Fruit fly (Drosophila melanogaster) whole organism, adult: ENCODE data around the gene Syn.

Source experiments
- CG11617 ChIP-seq: fragments of 200-800 bp; sonication (Bioruptor generic); optimal IDR thresholded peaks from 2 replicates; lab custom pipeline; 2017; ENCODE audit warnings: mild to moderate bottlenecking, missing biosample characterization, missing genetic modification reagents, missing genetic modification characterization
- CG12768 ChIP-seq: fragments of 200-800 bp; sonication (Bioruptor generic); optimal IDR thresholded peaks from 2 replicates; lab custom pipeline; 2017; ENCODE audit warnings: missing biosample characterization, missing genetic modification characterization, mild to moderate bottlenecking, moderate library complexity, missing genetic modification reagents
- CG14711 ChIP-seq: fragments of 200-800 bp; sonication (Bioruptor generic); optimal IDR thresholded peaks from 2 replicates; lab custom pipeline; 2018; ENCODE audit warnings: missing biosample characterization, mild to moderate bottlenecking, missing genetic modification characterization, moderate library complexity
- CG1620 ChIP-seq: fragments of 200-800 bp; sonication (Bioruptor generic); optimal IDR thresholded peaks from 2 replicates; lab custom pipeline; 2016; ENCODE audit warnings: missing biosample characterization, missing genetic modification characterization
- CG33017 ChIP-seq: fragments of 200-800 bp; sonication (Bioruptor generic); optimal IDR thresholded peaks from 2 replicates; lab custom pipeline; 2018; ENCODE audit warnings: missing biosample characterization, mild to moderate bottlenecking, missing genetic modification characterization, moderate library complexity
- CG5204 ChIP-seq: fragments of 200-800 bp; sonication (Bioruptor generic); optimal IDR thresholded peaks from 2 replicates; lab custom pipeline; 2016; ENCODE audit warnings: missing biosample characterization, missing genetic modification characterization
- CG7045 ChIP-seq: fragments of 200-800 bp; sonication (Bioruptor generic); optimal IDR thresholded peaks from 2 replicates; lab custom pipeline; 2017; ENCODE audit warnings: missing biosample characterization, mild to moderate bottlenecking, missing genetic modification characterization
- CG7101 ChIP-seq: fragments of 200-800 bp; sonication (Bioruptor generic); optimal IDR thresholded peaks from 2 replicates; lab custom pipeline; 2018; ENCODE audit warnings: missing biosample characterization, mild to moderate bottlenecking, missing genetic modification characterization, moderate library complexity
- Clk ChIP-seq: fragments of 200-800 bp; sonication (Bioruptor generic); optimal IDR thresholded peaks from 2 replicates; lab custom pipeline; 2017; ENCODE audit warnings: missing biosample characterization, missing genetic modification characterization
- Crg-1 ChIP-seq: fragments of 200-800 bp; sonication (Bioruptor generic); optimal IDR thresholded peaks from 2 replicates; lab custom pipeline; 2016; ENCODE audit warnings: missing biosample characterization, missing genetic modification characterization
- Hr96 ChIP-seq: fragments of 200-800 bp; sonication (Bioruptor generic); optimal IDR thresholded peaks from 2 replicates; lab custom pipeline; 2016; ENCODE audit warnings: missing biosample characterization, missing genetic modification characterization
- Mnt ChIP-seq: fragments of 200-800 bp; sonication (Bioruptor generic); optimal IDR thresholded peaks from 2 replicates; lab custom pipeline; 2016; ENCODE audit warnings: missing biosample characterization, mild to moderate bottlenecking, missing genetic modification characterization
- bab1 ChIP-seq: fragments of 200-800 bp; sonication (Bioruptor generic); optimal IDR thresholded peaks from 3 replicates; lab custom pipeline; 2019; ENCODE audit warnings: missing biosample characterization, mild to moderate bottlenecking, missing genetic modification characterization, moderate library complexity
- cic ChIP-seq: fragments of 200-800 bp; sonication (Bioruptor generic); optimal IDR thresholded peaks from 2 replicates; lab custom pipeline; 2017; ENCODE audit warnings: missing biosample characterization, mild to moderate bottlenecking, missing genetic modification characterization, moderate library complexity
- cnc ChIP-seq, 2 experiments: fragments of >200 bp; optimal IDR thresholded peaks; 2 replicates each; lab custom pipeline; 2017
- kay ChIP-seq: fragments of 200-800 bp; sonication (Bioruptor generic); peaks from one replicate; lab custom pipeline; 2016; ENCODE audit warnings: missing biosample characterization, missing genetic modification characterization, borderline replicate concordance
- ovo ChIP-seq: fragments of 200-800 bp; sonication (Bioruptor generic); optimal IDR thresholded peaks from 2 replicates; lab custom pipeline; 2016; ENCODE audit warnings: missing biosample characterization, missing genetic modification characterization
- pad ChIP-seq: fragments of 200-800 bp; sonication (Bioruptor generic); optimal IDR thresholded peaks from 3 replicates; lab custom pipeline; 2017; ENCODE audit warnings: missing biosample characterization, missing genetic modification characterization, mild to moderate bottlenecking, moderate library complexity, missing genetic modification reagents
- tj ChIP-seq: fragments of 200-800 bp; sonication (Bioruptor generic); optimal IDR thresholded peaks from 3 replicates; lab custom pipeline; 2017; ENCODE audit warnings: missing biosample characterization, mild to moderate bottlenecking, missing genetic modification characterization, moderate library complexity
- toe ChIP-seq: fragments of 200-800 bp; sonication (Bioruptor generic); optimal IDR thresholded peaks from 2 replicates; lab custom pipeline; 2016; ENCODE audit warnings: missing biosample characterization, missing genetic modification characterization

Syn gene

dm6 chr3R:10168483-10169064, 21.9 kb upstream of the Syn start:
- TF ChIP-seq kay (GFP tag; lab: Kevin White, UChicago) (peak; percentile 95), Hr96 (GFP tag; lab: Kevin White, UChicago) (peak; percentile 33), Crg-1 (peak; percentile 92), pad (peak; percentile 66), CG7101 (tag; lab: Kevin White, UChicago) (peak; percentile 87), cic (peak; percentile 65), Mnt (GFP tag; lab: Kevin White, UChicago) (peak; percentile 16), CG33017 (tag; lab: Kevin White, UChicago) (peak; percentile 85), ovo (GFP tag; lab: Kevin White, UChicago) (peak; percentile 78), CG1620 (GFP tag; lab: Kevin White, UChicago) (peak; percentile 68), toe (GFP tag; lab: Kevin White, UChicago) (peak; percentile 70), CG7045 (GFP tag; lab: Kevin White, UChicago) (peak; percentile 86), CG11617 (peak; percentile 70), cnc (optimal IDR thresholded peaks at IDR 0.05; lab: Kevin White, UChicago) (no peak), Clk (peak; percentile 56), bab1 (GFP tag; lab: Kevin White, UChicago) (peak; percentile 52), CG14711 (tag; lab: Kevin White, UChicago) (peak; percentile 72), tj (no peak), CG12768 (peak; percentile 91), CG5204 (GFP tag; lab: Kevin White, UChicago) (peak; percentile 41)

dm6 chr3R:10169124-10169766, 21.2 kb upstream of the Syn start:
- no peak for TF ChIP-seq Crg-1
- peak; percentile 80 for TF ChIP-seq kay (GFP tag; lab: Kevin White, UChicago)
- TF ChIP-seq bab1 (GFP tag; lab: Kevin White, UChicago) = no peak
- TF ChIP-seq tj = peak; percentile 66

dm6 chr3R:10170356-10170876, 20.1 kb upstream of the Syn start, which contains the start of gene Best1:
Gene Best1, minus strand, starts transcription at chr3R:10170487.
- TF ChIP-seq CG14711 (tag; lab: Kevin White, UChicago) (peak; percentile 90), CG7045 (GFP tag; lab: Kevin White, UChicago) (peak; percentile 87), toe (GFP tag; lab: Kevin White, UChicago) (peak; percentile 53), kay (GFP tag; lab: Kevin White, UChicago) (no peak), ovo (GFP tag; lab: Kevin White, UChicago) (peak; percentile 76), CG7101 (tag; lab: Kevin White, UChicago) (peak; percentile 96), Mnt (GFP tag; lab: Kevin White, UChicago) (peak; percentile 87), CG1620 (GFP tag; lab: Kevin White, UChicago) (peak; percentile 63), CG5204 (GFP tag; lab: Kevin White, UChicago) (peak; percentile 65), cic (peak; percentile 64), Hr96 (GFP tag; lab: Kevin White, UChicago) (peak; percentile 68), Crg-1 (peak; percentile 67), CG12768 (peak; percentile 92), bab1 (GFP tag; lab: Kevin White, UChicago) (peak; percentile 96), CG33017 (tag; lab: Kevin White, UChicago) (peak; percentile 93), Clk (peak; percentile 69), CG11617 (peak; percentile 94), pad (peak; percentile 83), cnc (optimal IDR thresholded peaks at IDR 0.05; lab: Kevin White, UChicago) (no peak), tj (peak; percentile 62)

dm6 chr3R:10176927-10177511, 13.5 kb upstream of the Syn start:
- TF ChIP-seq tj = no peak
- no peak for TF ChIP-seq Hr96 (GFP tag; lab: Kevin White, UChicago)
- no peak for TF ChIP-seq Crg-1
- TF ChIP-seq CG33017 (tag; lab: Kevin White, UChicago) = no peak
- no peak for TF ChIP-seq pad
- no peak for TF ChIP-seq bab1 (GFP tag; lab: Kevin White, UChicago)
- no peak for TF ChIP-seq Mnt (GFP tag; lab: Kevin White, UChicago)
- TF ChIP-seq CG11617 = no peak
- TF ChIP-seq kay (GFP tag; lab: Kevin White, UChicago) = no peak
- no peak for TF ChIP-seq ovo (GFP tag; lab: Kevin White, UChicago)
- TF ChIP-seq toe (GFP tag; lab: Kevin White, UChicago) = no peak
- no peak for TF ChIP-seq Clk
- TF ChIP-seq CG7101 (tag; lab: Kevin White, UChicago) = no peak
- TF ChIP-seq CG14711 (tag; lab: Kevin White, UChicago) = no peak
- no peak for TF ChIP-seq cic
- no peak for TF ChIP-seq CG1620 (GFP tag; lab: Kevin White, UChicago)

- TF ChIP-seq bab1 (GFP tag; lab: Kevin White, UChicago) (no peak), CG1620 (GFP tag; lab: Kevin White, UChicago) (no peak), cnc (optimal IDR thresholded peaks at IDR 0.05; lab: Kevin White, UChicago) (no peak), CG14711 (tag; lab: Kevin White, UChicago) (no peak), CG33017 (tag; lab: Kevin White, UChicago) (no peak)
These were observed 4.5 kb upstream of the Syn start for dm6 chr3R:10185986-10186385.
